Comparison of ENCODE assay signal across 3 worm cellular contexts in the genomic region with DNA sequence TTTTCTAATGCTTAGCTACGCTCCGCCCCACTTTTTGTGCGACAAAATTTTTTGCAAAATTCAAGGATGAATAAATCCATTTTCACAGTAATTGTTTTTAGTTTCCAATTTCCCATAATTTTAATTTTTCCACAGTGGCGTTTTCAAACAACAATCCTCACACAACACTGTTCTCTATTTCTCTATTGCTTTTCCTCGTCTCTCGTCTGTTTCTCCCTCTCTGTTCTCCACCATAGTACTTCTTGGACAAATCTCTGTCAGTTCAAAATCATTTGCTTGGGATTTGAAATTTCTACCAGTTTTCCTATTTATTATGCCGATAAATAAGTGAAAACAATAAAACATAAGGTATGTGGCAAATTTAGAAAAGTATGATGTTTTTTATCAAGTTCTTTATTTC.
TF ChIP-seq lines count a peak whose summit lies in the region.

TSS of gene F58E2.4 (plus strand) at position 134 of the 400 bp plus-strand sequence.

TF ChIP-seq in whole organism, L1 larva, 84 proteins besides CTCF, POLR2A, EP300 and RAD21:
- TF ChIP-seq blmp-1 (tag; optimal IDR thresholded peaks at IDR 0.05; lab: Kevin White, UChicago): peak; percentile 21
- TF ChIP-seq efl-1 (optimal IDR thresholded peaks at IDR 0.05; lab: Kevin White, UChicago): peak in 1 of 2 experiments; percentile 53
- TF ChIP-seq efl-1 (GFP tag; optimal IDR thresholded peaks at IDR 0.05 in 1 of 2; lab: Kevin White, UChicago): no peak
- no peak for TF ChIP-seq nhr-28 (tag; optimal IDR thresholded peaks at IDR 0.05; lab: Kevin White, UChicago)

TF ChIP-seq in whole organism, L4 larva, 104 proteins besides CTCF, POLR2A, EP300 and RAD21:
- TF ChIP-seq aha-1 (tag; lab: Kevin White, UChicago) (peak; percentile 19), set-16 (GFP tag; IDR thresholded peaks at IDR 0.05; lab: Robert Waterston, UW) (no peak)

TF ChIP-seq in whole organism, young adult, 124 proteins besides CTCF, POLR2A, EP300 and RAD21:
- TF ChIP-seq T07F8.4 (tag; optimal IDR thresholded peaks at IDR 0.05; lab: Kevin White, UChicago) (no peak), hmg-1.2 (GFP tag; IDR thresholded peaks at IDR 0.05; lab: Robert Waterston, UW) (peak; percentile 67; the same call in 1 of the 2 replicates)
